In genomic region chrV:3759419-3759915, ce11 we compare ENCODE assay signal across 4 worm cellular contexts.
TF ChIP-seq lines count a peak whose summit lies in the region.

chk-1 (minus strand) TSS chrV:3759469.

TF ChIP-seq in whole organism, L2 larva, 48 proteins besides CTCF, POLR2A, EP300 and RAD21 (continues in another document):
- TF ChIP-seq snpc-4 (tag; optimal IDR thresholded peaks at IDR 0.05; lab: Kevin White, UChicago) (peak; percentile 41), lsy-2 (tag; optimal IDR thresholded peaks at IDR 0.05; lab: Kevin White, UChicago) (peak; percentile 30 to 83), lin-11 (tag; optimal IDR thresholded peaks at IDR 0.05; lab: Kevin White, UChicago) (peak; percentile 40), R02D3.7 (tag; optimal IDR thresholded peaks at IDR 0.05; lab: Kevin White, UChicago) (peak; percentile 90), skn-1 (tag; optimal IDR thresholded peaks at IDR 0.05; lab: Kevin White, UChicago) (no peak), sma-9 (GFP tag; optimal IDR thresholded peaks at IDR 0.05; lab: Kevin White, UChicago) (peak; percentile 59), sma-9 (tag; optimal IDR thresholded peaks at IDR 0.05; lab: Kevin White, UChicago) (no peak), mbf-1 (tag; optimal IDR thresholded peaks at IDR 0.05; lab: Kevin White, UChicago) (no peak), unc-62 (GFP tag; optimal IDR thresholded peaks at IDR 0.05; lab: Kevin White, UChicago) (no peak), nhr-25 (tag; optimal IDR thresholded peaks at IDR 0.05; lab: Kevin White, UChicago) (peak; percentile 61), alr-1 (tag; optimal IDR thresholded peaks at IDR 0.05; lab: Kevin White, UChicago) (no peak), aly-2 (tag; optimal IDR thresholded peaks at IDR 0.05; lab: Kevin White, UChicago) (no peak), nhr-237 (tag; optimal IDR thresholded peaks at IDR 0.05; lab: Kevin White, UChicago) (no peak), nhr-11 (tag; optimal IDR thresholded peaks at IDR 0.05; lab: Kevin White, UChicago) (no peak), nhr-6 (tag; optimal IDR thresholded peaks at IDR 0.05; lab: Kevin White, UChicago) (no peak), Y55F3AM.14 (GFP tag; optimal IDR thresholded peaks at IDR 0.05; lab: Kevin White, UChicago) (no peak), elt-1 (tag; optimal IDR thresholded peaks at IDR 0.05; lab: Kevin White, UChicago) (no peak), fos-1 (tag; optimal IDR thresholded peaks at IDR 0.05; lab: Kevin White, UChicago) (peak; percentile 54), sma-3 (GFP tag; optimal IDR thresholded peaks at IDR 0.05; lab: Kevin White, UChicago) (peak; percentile 54), zag-1 (tag; optimal IDR thresholded peaks at IDR 0.05; lab: Kevin White, UChicago) (no peak), gmeb-1 (tag; optimal IDR thresholded peaks at IDR 0.05; lab: Kevin White, UChicago) (peak; percentile 92), lin-13 (GFP tag; optimal IDR thresholded peaks at IDR 0.05; lab: Kevin White, UChicago) (no peak), nhr-129 (tag; optimal IDR thresholded peaks at IDR 0.05; lab: Kevin White, UChicago) (peak; percentile 58), ceh-82 (tag; optimal IDR thresholded peaks at IDR 0.05; lab: Kevin White, UChicago) (no peak)

TF ChIP-seq in whole organism, L4 larva, 104 proteins besides CTCF, POLR2A, EP300 and RAD21:
- TF ChIP-seq Y48G9A.11 (GFP tag; IDR thresholded peaks at IDR 0.05; lab: Robert Waterston, UW) = peak; percentile 97
- TF ChIP-seq hlh-11 (tag; optimal IDR thresholded peaks at IDR 0.05; lab: Kevin White, UChicago) = peak; percentile 50
- no peak for TF ChIP-seq fos-1 (tag; optimal IDR thresholded peaks at IDR 0.05; lab: Kevin White, UChicago)
- no peak for TF ChIP-seq egl-27 (tag; optimal IDR thresholded peaks at IDR 0.05; lab: Kevin White, UChicago)
- TF ChIP-seq dmd-6 (GFP tag; IDR thresholded peaks at IDR 0.05; lab: Robert Waterston, UW) = peak; percentile 14; the same call in 1 of the 2 replicates
- TF ChIP-seq mes-2 (tag; optimal IDR thresholded peaks at IDR 0.05; lab: Kevin White, UChicago; ENCODE audit: poor library complexity, severe bottlenecking) = peak; percentile 83
- TF ChIP-seq dpl-1 (GFP tag; optimal IDR thresholded peaks at IDR 0.05; lab: Kevin White, UChicago) = peak; percentile 95
- TF ChIP-seq R02D3.7 (tag; optimal IDR thresholded peaks at IDR 0.05; lab: Kevin White, UChicago) = peak; percentile 88
- no peak for TF ChIP-seq gei-8 (GFP tag; optimal IDR thresholded peaks at IDR 0.05; lab: Kevin White, UChicago)
- no peak for TF ChIP-seq nhr-28 (tag; optimal IDR thresholded peaks at IDR 0.05; lab: Kevin White, UChicago)
- TF ChIP-seq rbr-2 (tag; optimal IDR thresholded peaks at IDR 0.05; lab: Kevin White, UChicago) = peak; percentile 39
- TF ChIP-seq pha-4 (GFP tag; IDR thresholded peaks at IDR 0.05; lab: Robert Waterston, UW) = no peak
- peak; percentile 24 for TF ChIP-seq pha-4 (tag; optimal IDR thresholded peaks at IDR 0.05; lab: Kevin White, UChicago)
- peak in 1 of 2 experiments; percentile 63 for TF ChIP-seq hif-1 (tag; optimal IDR thresholded peaks at IDR 0.05; lab: Kevin White, UChicago)
- peak; percentile 35 for TF ChIP-seq nhr-77 (tag; optimal IDR thresholded peaks at IDR 0.05; lab: Kevin White, UChicago)
- peak; percentile 52 for TF ChIP-seq hlh-30 (tag; optimal IDR thresholded peaks at IDR 0.05; lab: Kevin White, UChicago; ENCODE audit: insufficient read depth)
- no peak for TF ChIP-seq ama-1 (optimal IDR thresholded peaks at IDR 0.05; lab: Kevin White, UChicago)

TF ChIP-seq in whole organism, late embryonic, 69 proteins besides CTCF, POLR2A, EP300 and RAD21:
- peak; percentile 34 for TF ChIP-seq nfya-1 (tag; optimal IDR thresholded peaks at IDR 0.05; lab: Kevin White, UChicago)
- no peak for TF ChIP-seq ceh-6 (GFP tag; optimal IDR thresholded peaks at IDR 0.05; lab: Kevin White, UChicago)
TF ChIP-seq in whole organism, late embryonic: peak in this region for 1.

TF ChIP-seq in whole organism, mixed stage, embryonic, 35 proteins besides CTCF, POLR2A, EP300 and RAD21:
- TF ChIP-seq drap-1 (GFP tag; optimal IDR thresholded peaks at IDR 0.05; lab: Kevin White, UChicago) = no peak
- TF ChIP-seq pha-4 (tag; optimal IDR thresholded peaks at IDR 0.05; lab: Kevin White, UChicago) = peak; percentile 11
- peak; percentile 66 for TF ChIP-seq nhr-237 (tag; optimal IDR thresholded peaks at IDR 0.05; lab: Kevin White, UChicago)
- TF ChIP-seq ceh-39 (tag; optimal IDR thresholded peaks at IDR 0.05; lab: Kevin White, UChicago) = peak; percentile 35
- TF ChIP-seq lin-13 (tag; optimal IDR thresholded peaks at IDR 0.05; lab: Kevin White, UChicago) = peak; percentile 11
- peak; percentile 40 for TF ChIP-seq lsy-2 (tag; optimal IDR thresholded peaks at IDR 0.05; lab: Kevin White, UChicago)
- no peak for TF ChIP-seq elt-1 (tag; optimal IDR thresholded peaks at IDR 0.05; lab: Kevin White, UChicago; ENCODE audit: borderline replicate concordance, insufficient read depth)
- no peak for TF ChIP-seq tbx-8 (GFP tag; optimal IDR thresholded peaks at IDR 0.05; lab: Kevin White, UChicago)
- TF ChIP-seq mep-1 (tag; optimal IDR thresholded peaks at IDR 0.05; lab: Kevin White, UChicago) = peak; percentile 71
